Fruit fly (Drosophila melanogaster): Measurements from ENCODE around the gene CG7542.

The CG7542 gene

dm6 chr3L:17563536-17564257 lies 14.1 kb downstream of the CG7542 start:
- TF ChIP-seq pan (optimal IDR thresholded peaks at IDR 0.05) (no peak), EcR (GFP tag; optimal IDR thresholded peaks at IDR 0.05) (no peak), psq (optimal IDR thresholded peaks at IDR 0.05) (no peak), Dll (optimal IDR thresholded peaks at IDR 0.05) (peak; percentile 99), usp (GFP tag; optimal IDR thresholded peaks at IDR 0.05) (no peak), CG8478 (optimal IDR thresholded peaks at IDR 0.05) (no peak)

dm6 chr3L:17566335-17567242 lies 17.0 kb downstream of the CG7542 start:
- TF ChIP-seq CG8478 (optimal IDR thresholded peaks at IDR 0.05) = no peak
- TF ChIP-seq usp (GFP tag; optimal IDR thresholded peaks at IDR 0.05) = no peak
- peak in 1 of 2 experiments; percentile 44 for TF ChIP-seq EcR (GFP tag; optimal IDR thresholded peaks at IDR 0.05)
- no peak for TF ChIP-seq pan (optimal IDR thresholded peaks at IDR 0.05)
- no peak for TF ChIP-seq psq (optimal IDR thresholded peaks at IDR 0.05)
- TF ChIP-seq Dll (optimal IDR thresholded peaks at IDR 0.05) = no peak

- TF ChIP-seq Dll (optimal IDR thresholded peaks at IDR 0.05) (no peak), usp (GFP tag; optimal IDR thresholded peaks at IDR 0.05) (no peak), pan (optimal IDR thresholded peaks at IDR 0.05) (no peak), EcR (GFP tag; optimal IDR thresholded peaks at IDR 0.05) (no peak), psq (optimal IDR thresholded peaks at IDR 0.05) (no peak)
Observed at dm6 chr3L:17568698-17569097, 19.1 kb downstream of the CG7542 start.

- TF ChIP-seq EcR (GFP tag; optimal IDR thresholded peaks at IDR 0.05) (peak; percentile 37 to 55), CG8478 (optimal IDR thresholded peaks at IDR 0.05) (peak; percentile 61), Dll (optimal IDR thresholded peaks at IDR 0.05) (peak; percentile 77), usp (GFP tag; optimal IDR thresholded peaks at IDR 0.05) (no peak), psq (optimal IDR thresholded peaks at IDR 0.05) (no peak)
Observed at dm6 chr3L:17569737-17570546, 20.3 kb downstream of the CG7542 start.

dm6 chr3L:17570547-17570873 lies 20.9 kb downstream of the CG7542 start:
- TF ChIP-seq usp (GFP tag; optimal IDR thresholded peaks at IDR 0.05) (no peak), Dll (optimal IDR thresholded peaks at IDR 0.05) (no peak), psq (optimal IDR thresholded peaks at IDR 0.05) (no peak)

- TF ChIP-seq usp (GFP tag; optimal IDR thresholded peaks at IDR 0.05) (no peak), CG8478 (optimal IDR thresholded peaks at IDR 0.05) (no peak), pan (optimal IDR thresholded peaks at IDR 0.05) (no peak), psq (optimal IDR thresholded peaks at IDR 0.05) (no peak), EcR (GFP tag; optimal IDR thresholded peaks at IDR 0.05) (no peak), Dll (optimal IDR thresholded peaks at IDR 0.05) (no peak)
Observed at dm6 chr3L:17572090-17572489, 22.5 kb downstream of the CG7542 start.

dm6 chr3L:17573823-17574222 lies 24.2 kb downstream of the CG7542 start:
- TF ChIP-seq Dll (optimal IDR thresholded peaks at IDR 0.05) (peak; percentile 21), EcR (GFP tag; optimal IDR thresholded peaks at IDR 0.05) (peak in 1 of 2 experiments; percentile 67), usp (GFP tag; optimal IDR thresholded peaks at IDR 0.05) (no peak), CG8478 (optimal IDR thresholded peaks at IDR 0.05) (no peak), pan (optimal IDR thresholded peaks at IDR 0.05) (no peak)

- TF ChIP-seq pan (optimal IDR thresholded peaks at IDR 0.05) (no peak), Dll (optimal IDR thresholded peaks at IDR 0.05) (peak; percentile 97), usp (GFP tag; optimal IDR thresholded peaks at IDR 0.05) (no peak), CG8478 (optimal IDR thresholded peaks at IDR 0.05) (peak; percentile 11), psq (optimal IDR thresholded peaks at IDR 0.05) (no peak), EcR (GFP tag; optimal IDR thresholded peaks at IDR 0.05) (peak in 1 of 2 experiments; percentile 58)
Observed at dm6 chr3L:17576093-17576885, 26.7 kb downstream of the CG7542 start.

dm6 chr3L:17576886-17577271 lies 27.3 kb downstream of the CG7542 start:
- no peak for TF ChIP-seq psq (optimal IDR thresholded peaks at IDR 0.05)
- no peak for TF ChIP-seq pan (optimal IDR thresholded peaks at IDR 0.05)
- no peak for TF ChIP-seq EcR (GFP tag; optimal IDR thresholded peaks at IDR 0.05)
- TF ChIP-seq CG8478 (optimal IDR thresholded peaks at IDR 0.05) = no peak

dm6 chr3L:17577530-17578351 lies 28.1 kb downstream of the CG7542 start:
- no peak for TF ChIP-seq psq (optimal IDR thresholded peaks at IDR 0.05)
- TF ChIP-seq usp (GFP tag; optimal IDR thresholded peaks at IDR 0.05) = no peak
- no peak for TF ChIP-seq pan (optimal IDR thresholded peaks at IDR 0.05)
- TF ChIP-seq EcR (GFP tag; optimal IDR thresholded peaks at IDR 0.05) = peak in 1 of 2 experiments; percentile 75
- peak; percentile 93 for TF ChIP-seq Dll (optimal IDR thresholded peaks at IDR 0.05)
- TF ChIP-seq CG8478 (optimal IDR thresholded peaks at IDR 0.05) = peak; percentile 16
